Fruit fly (Drosophila melanogaster) whole organism, embryonic: ENCODE data around the gene Ugt35A1.

Experiments used
- CG10209 ChIP-seq: fragments of 200-800 bp; sonication (Bioruptor generic); optimal IDR thresholded peaks from 3 replicates; lab custom pipeline; 2017; ENCODE audit warnings: missing biosample characterization, mild to moderate bottlenecking, missing genetic modification characterization, missing genetic modification reagents
- CG10462 ChIP-seq: fragments of 200-800 bp; sonication (Bioruptor generic); optimal IDR thresholded peaks from 2 replicates; lab custom pipeline; 2016; ENCODE audit warnings: missing biosample characterization, missing genetic modification characterization
- CG11085 ChIP-seq: fragments of 200-800 bp; sonication (Bioruptor generic); IDR thresholded peaks from 2 replicates; pipeline ENCODE4 v1.3.6; 2022; ENCODE audit warnings: missing biosample characterization, missing genetic modification characterization
- CG12391 ChIP-seq: fragments of 200-800 bp; sonication (Bioruptor generic); optimal IDR thresholded peaks from 3 replicates; lab custom pipeline; 2018; ENCODE audit warnings: missing biosample characterization, mild to moderate bottlenecking, missing genetic modification characterization, moderate library complexity
- CG15514 ChIP-seq: fragments of 200-800 bp; sonication (Bioruptor generic); optimal IDR thresholded peaks from 3 replicates; lab custom pipeline; 2017; ENCODE audit warnings: missing biosample characterization, missing genetic modification characterization, mild to moderate bottlenecking, moderate library complexity, missing genetic modification reagents
- CG17359 ChIP-seq: fragments of 200-800 bp; sonication (Bioruptor generic); optimal IDR thresholded peaks from 3 replicates; lab custom pipeline; 2018; ENCODE audit warnings: missing biosample characterization, mild to moderate bottlenecking, missing genetic modification characterization, moderate library complexity
- CG1832 ChIP-seq: fragments of 200-800 bp; sonication (Bioruptor generic); optimal IDR thresholded peaks from 2 replicates; lab custom pipeline; 2017; ENCODE audit warnings: missing biosample characterization, mild to moderate bottlenecking, missing genetic modification characterization, inconsistent platforms
- CG32767 ChIP-seq: fragments of 200-800 bp; sonication (Bioruptor generic); IDR thresholded peaks from 2 replicates; pipeline ENCODE4 v1.3.6; 2022; ENCODE audit warnings: missing biosample characterization, missing genetic modification characterization
- CG33557 ChIP-seq: fragments of 200-800 bp; sonication (Bioruptor generic); optimal IDR thresholded peaks from 2 replicates; lab custom pipeline; 2019; ENCODE audit warnings: missing biosample characterization, mild to moderate bottlenecking, missing genetic modification characterization, moderate library complexity
- CG4282 ChIP-seq: fragments of 200-800 bp; sonication (Bioruptor generic); optimal IDR thresholded peaks from 2 replicates; lab custom pipeline; 2016; ENCODE audit warnings: missing biosample characterization, missing genetic modification characterization
- CG4360 ChIP-seq: fragments of 200-800 bp; sonication (Bioruptor generic); IDR thresholded peaks from 2 replicates; pipeline ENCODE4 v1.3.6; 2022; ENCODE audit warnings: missing biosample characterization, missing genetic modification characterization
- CG4404 ChIP-seq: fragments of 200-800 bp; sonication (Bioruptor generic); IDR thresholded peaks from 2 replicates; pipeline ENCODE4 v1.3.6; 2022; ENCODE audit warnings: missing biosample characterization, missing genetic modification characterization
- CG4820 ChIP-seq: fragments of 200-800 bp; sonication (Bioruptor generic); optimal IDR thresholded peaks from 3 replicates; lab custom pipeline; 2016; ENCODE audit warnings: missing biosample characterization, missing genetic modification characterization
- CG6175 ChIP-seq: fragments of 200-800 bp; sonication (Bioruptor generic); IDR thresholded peaks from 3 replicates; pipeline ENCODE4 v1.3.6; 2022; ENCODE audit warnings: missing biosample characterization, missing genetic modification characterization
- CG6654 ChIP-seq: fragments of 200-800 bp; sonication (Bioruptor generic); optimal IDR thresholded peaks from 2 replicates; lab custom pipeline; 2017; ENCODE audit warnings: missing biosample characterization, mild to moderate bottlenecking, missing genetic modification characterization
- CG6854 ChIP-seq: fragments of 200-800 bp; sonication (Bioruptor generic); optimal IDR thresholded peaks from 3 replicates; lab custom pipeline; 2017; ENCODE audit warnings: missing biosample characterization, mild to moderate bottlenecking, missing genetic modification characterization
- CG7963 ChIP-seq: fragments of 200-800 bp; sonication (Bioruptor generic); IDR thresholded peaks from 3 replicates; pipeline ENCODE4 v1.3.6; 2022; ENCODE audit warnings: missing biosample characterization, missing genetic modification characterization; ENCODE audit not compliant: partially characterized antibody
- CTCF ChIP-seq: fragments of 200-800 bp; sonication (Bioruptor generic); optimal IDR thresholded peaks from 2 replicates; lab custom pipeline; 2017; ENCODE audit warnings: missing biosample characterization, mild to moderate bottlenecking, missing genetic modification characterization, moderate library complexity
- CkIIα-i1 ChIP-seq: fragments of 200-800 bp; sonication (Bioruptor generic); IDR thresholded peaks from 2 replicates; pipeline ENCODE4 v1.3.6; 2022; ENCODE audit warnings: missing biosample characterization, missing genetic modification characterization
- CrebB ChIP-seq: fragments of 200-800 bp; sonication (Bioruptor generic); optimal IDR thresholded peaks from 3 replicates; lab custom pipeline; 2018; ENCODE audit warnings: missing biosample characterization, mild to moderate bottlenecking, missing genetic modification characterization
- E2f2 ChIP-seq: fragments of 200-800 bp; sonication (Bioruptor generic); IDR thresholded peaks from 2 replicates; pipeline ENCODE4 v1.3.6; 2022; ENCODE audit warnings: missing biosample characterization, missing genetic modification characterization
- Eip74EF ChIP-seq, 2 experiments: fragments of 200-800 bp in 1 of 2; fragments of >200 bp in 1 of 2; sonication (Bioruptor generic) in 1 of 2; optimal IDR thresholded peaks; 2 replicates each; lab custom pipeline; 2017 to 2019; ENCODE audit warnings: missing biosample characterization in 2 of 2, missing genetic modification characterization in 2 of 2, mild to moderate bottlenecking in 1 of 2, moderate library complexity in 1 of 2
- Hmr ChIP-seq: fragments of 200-800 bp; sonication (Bioruptor generic); optimal IDR thresholded peaks from 3 replicates; lab custom pipeline; 2017; ENCODE audit warnings: mild to moderate bottlenecking, missing biosample characterization, missing genetic modification reagents, missing genetic modification characterization
- MBD-R2 ChIP-seq: fragments of 200-800 bp; sonication (Bioruptor generic); IDR thresholded peaks from 2 replicates; pipeline ENCODE4 v1.3.6; 2022; ENCODE audit warnings: missing biosample characterization, missing genetic modification characterization
- MESR4 ChIP-seq: fragments of 200-800 bp; sonication (Bioruptor generic); optimal IDR thresholded peaks from 2 replicates; lab custom pipeline; 2018; ENCODE audit warnings: missing biosample characterization, mild to moderate bottlenecking, missing genetic modification characterization, moderate library complexity
- Mad ChIP-seq: fragments of 200-800 bp; sonication (Bioruptor generic); optimal IDR thresholded peaks from 2 replicates; lab custom pipeline; 2016; ENCODE audit warnings: missing biosample characterization, missing genetic modification characterization
- Meics ChIP-seq: fragments of 200-800 bp; sonication (Bioruptor generic); optimal IDR thresholded peaks from 2 replicates; lab custom pipeline; 2017; ENCODE audit warnings: missing biosample characterization, mild to moderate bottlenecking, missing genetic modification characterization
- Mrtf ChIP-seq: fragments of 200-800 bp; sonication (Bioruptor generic); IDR thresholded peaks from 3 replicates; pipeline ENCODE4 v1.3.6; 2022; ENCODE audit warnings: missing biosample characterization, missing genetic modification characterization
- NfI ChIP-seq: fragments of 200-800 bp; sonication (Bioruptor generic); optimal IDR thresholded peaks from 3 replicates; lab custom pipeline; 2018; ENCODE audit warnings: missing biosample characterization, mild to moderate bottlenecking, missing genetic modification characterization, moderate library complexity
- Trl ChIP-seq, 3 experiments: fragments of >200 bp in 2 of 3; fragments of 200-800 bp in 1 of 3; sonication (Bioruptor generic) in 1 of 3; optimal IDR thresholded peaks; 2 replicates in 1 of 3; 3 replicates in 2 of 3; lab custom pipeline; 2016 to 2017; ENCODE audit warnings: missing biosample characterization in 1 of 3, missing genetic modification characterization in 1 of 3
- Usf ChIP-seq: fragments of 200-800 bp; sonication (Bioruptor generic); optimal IDR thresholded peaks from 2 replicates; lab custom pipeline; 2017; ENCODE audit warnings: missing genotype, missing biosample characterization, missing genetic modification characterization
- Xbp1 ChIP-seq: fragments of 200-800 bp; sonication (Bioruptor generic); optimal IDR thresholded peaks from 3 replicates; lab custom pipeline; 2016; ENCODE audit warnings: missing biosample characterization, mild to moderate bottlenecking, missing genetic modification characterization
- ato ChIP-seq: fragments of 200-800 bp; sonication (Bioruptor generic); IDR thresholded peaks from 2 replicates; pipeline ENCODE4 v1.3.6; 2022; ENCODE audit warnings: missing biosample characterization, missing genetic modification characterization; ENCODE audit not compliant: partially characterized antibody
- dan ChIP-seq: fragments of 200-800 bp; sonication (Bioruptor generic); IDR thresholded peaks from 2 replicates; pipeline ENCODE4 v1.3.6; 2022; ENCODE audit warnings: missing biosample characterization, missing genetic modification characterization
- disco-r ChIP-seq: fragments of 200-800 bp; sonication (Bioruptor generic); optimal IDR thresholded peaks from 2 replicates; lab custom pipeline; 2016; ENCODE audit warnings: missing biosample characterization, missing genetic modification characterization
- fd96Cb ChIP-seq: fragments of 200-800 bp; sonication (Bioruptor generic); optimal IDR thresholded peaks from 2 replicates; lab custom pipeline; 2018; ENCODE audit warnings: missing biosample characterization, mild to moderate bottlenecking, missing genetic modification characterization, moderate library complexity
- ftz-f1 ChIP-seq: fragments of 200-800 bp; sonication (Bioruptor generic); optimal IDR thresholded peaks from 2 replicates; lab custom pipeline; 2016; ENCODE audit warnings: missing biosample characterization, missing genetic modification characterization
- insv ChIP-seq, 2 experiments: fragments of 200-800 bp; sonication (Bioruptor generic); optimal IDR thresholded peaks; 3 replicates each; lab custom pipeline; 2016 to 2018; ENCODE audit warnings: missing biosample characterization in 2 of 2, missing genetic modification characterization in 2 of 2
- klu ChIP-seq: fragments of 200-800 bp; sonication (Bioruptor generic); IDR thresholded peaks from 2 replicates; pipeline ENCODE4 v1.3.6; 2022; ENCODE audit warnings: missing biosample characterization, missing genetic modification characterization
- lmd ChIP-seq: fragments of 200-800 bp; sonication (Bioruptor generic); IDR thresholded peaks from 2 replicates; pipeline ENCODE4 v1.3.6; 2022; ENCODE audit warnings: missing biosample characterization, missing genetic modification characterization
- maf-S ChIP-seq: fragments of 200-800 bp; sonication (Bioruptor generic); optimal IDR thresholded peaks from 2 replicates; lab custom pipeline; 2016; ENCODE audit warnings: missing biosample characterization, missing genetic modification characterization
- nmo ChIP-seq: fragments of 200-800 bp; sonication (Bioruptor generic); optimal IDR thresholded peaks from 2 replicates; lab custom pipeline; 2018; ENCODE audit warnings: missing biosample characterization, mild to moderate bottlenecking, missing genetic modification characterization, moderate library complexity
- pho ChIP-seq: fragments of 200-800 bp; sonication (Bioruptor generic); optimal IDR thresholded peaks from 2 replicates; lab custom pipeline; 2016; ENCODE audit warnings: missing biosample characterization, missing genetic modification characterization
- pum ChIP-seq: fragments of 200-800 bp; sonication (Bioruptor generic); optimal IDR thresholded peaks from 2 replicates; lab custom pipeline; 2016; ENCODE audit warnings: missing biosample characterization, missing genetic modification characterization
- salm ChIP-seq: fragments of 200-800 bp; sonication (Bioruptor generic); optimal IDR thresholded peaks from 2 replicates; lab custom pipeline; 2018; ENCODE audit warnings: missing biosample characterization, mild to moderate bottlenecking, missing genetic modification characterization
- shn ChIP-seq: fragments of 200-800 bp; sonication (Bioruptor generic); optimal IDR thresholded peaks from 3 replicates; lab custom pipeline; 2016; ENCODE audit warnings: missing biosample characterization, missing genetic modification characterization
- stc ChIP-seq: fragments of 200-800 bp; sonication (Bioruptor generic); IDR thresholded peaks from 2 replicates; pipeline ENCODE4 v1.3.6; 2022; ENCODE audit warnings: missing biosample characterization, missing genetic modification characterization
- stwl ChIP-seq: fragments of 200-800 bp; sonication (Bioruptor generic); optimal IDR thresholded peaks from 3 replicates; lab custom pipeline; 2018; ENCODE audit warnings: missing biosample characterization, mild to moderate bottlenecking, missing genetic modification characterization, moderate library complexity
- vfl ChIP-seq: fragments of 200-800 bp; sonication (Bioruptor generic); optimal IDR thresholded peaks from 2 replicates; lab custom pipeline; 2016; ENCODE audit warnings: missing biosample characterization, missing genetic modification characterization
- zfh1 ChIP-seq: fragments of 200-800 bp; sonication (Bioruptor generic); IDR thresholded peaks from 3 replicates; pipeline ENCODE4 v1.3.6; 2022; ENCODE audit warnings: missing biosample characterization, missing genetic modification characterization

The Ugt35A1 gene

DNA sequence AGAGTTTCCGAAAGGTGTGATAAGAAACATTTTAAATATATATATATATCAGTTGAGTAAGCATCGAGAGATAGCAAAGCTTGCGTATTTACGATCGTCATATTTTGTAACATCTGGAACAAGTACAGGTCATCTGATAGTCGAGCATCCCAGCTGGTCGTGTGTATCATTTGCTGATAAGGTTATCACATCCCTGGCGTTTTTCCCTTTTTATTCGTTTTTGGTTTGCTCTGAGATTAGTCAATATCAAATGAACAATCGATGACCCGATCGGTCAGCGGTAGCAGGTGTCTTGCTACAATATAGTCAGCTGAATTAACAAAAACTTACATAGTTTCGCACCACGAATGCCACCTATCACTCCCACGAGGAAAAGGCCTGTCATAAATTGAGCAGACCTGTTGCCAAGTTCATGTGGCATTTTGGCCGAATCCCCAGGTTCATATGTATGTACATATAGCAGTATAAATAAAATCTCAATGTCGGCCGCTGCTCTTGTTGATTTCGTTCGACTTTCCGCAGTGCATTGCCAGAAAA is 28.5 kb upstream of the Ugt35A1 start (continued):
- no peak for TF ChIP-seq Mad (GFP tag; lab: Kevin White, UChicago)
- TF ChIP-seq CkIIα-i1: no peak
- TF ChIP-seq CG4360 (GFP tag; lab: Robert Waterston, UW): no peak
- TF ChIP-seq shn (GFP tag; lab: Kevin White, UChicago): no peak
- TF ChIP-seq stwl (tag; lab: Kevin White, UChicago): no peak
- peak; percentile 70 for TF ChIP-seq Hmr (GFP tag; lab: Kevin White, UChicago)
- TF ChIP-seq maf-S (GFP tag; lab: Kevin White, UChicago): no peak
- TF ChIP-seq insv (GFP tag; optimal IDR thresholded peaks at IDR 0.05; lab: Kevin White, UChicago): no peak
- peak; percentile 55 for TF ChIP-seq CG17359 (tag; lab: Kevin White, UChicago)
- TF ChIP-seq CTCF: no peak
- peak; percentile 28 for TF ChIP-seq CG4820 (GFP tag; lab: Kevin White, UChicago)
- TF ChIP-seq dan (GFP tag; lab: Robert Waterston, UW): no peak
- no peak for TF ChIP-seq disco-r (GFP tag; lab: Kevin White, UChicago)
- TF ChIP-seq Mrtf (GFP tag; lab: Robert Waterston, UW): no peak
- TF ChIP-seq CG6854: peak; percentile 26
- TF ChIP-seq pum (GFP tag; lab: Kevin White, UChicago): no peak
- peak; percentile 54 for TF ChIP-seq CG15514
- TF ChIP-seq CrebB: peak; percentile 29
- no peak for TF ChIP-seq klu
- no peak for TF ChIP-seq CG4404 (GFP tag; lab: Robert Waterston, UW)
- TF ChIP-seq zfh1 (GFP tag; lab: Robert Waterston, UW): peak; percentile 58; the same call in 1 of the 3 replicates
- TF ChIP-seq pho (GFP tag; lab: Kevin White, UChicago): no peak
- TF ChIP-seq Eip74EF (GFP tag; optimal IDR thresholded peaks at IDR 0.05; lab: Kevin White, UChicago): no peak
- peak; percentile 7 for TF ChIP-seq CG6654 (GFP tag; lab: Kevin White, UChicago)
- peak; percentile 55 for TF ChIP-seq CG10209 (GFP tag; lab: Kevin White, UChicago)
- no peak for TF ChIP-seq CG7963 (GFP tag; lab: Robert Waterston, UW)
- no peak for TF ChIP-seq Trl (optimal IDR thresholded peaks at IDR 0.05; lab: Kevin White, UChicago)
- no peak for TF ChIP-seq Trl (GFP tag; optimal IDR thresholded peaks at IDR 0.05; lab: Kevin White, UChicago)
- no peak for TF ChIP-seq MBD-R2 (GFP tag; lab: Robert Waterston, UW)
- TF ChIP-seq CG1832 (GFP tag; lab: Kevin White, UChicago): no peak
- TF ChIP-seq nmo (GFP tag; lab: Kevin White, UChicago): peak; percentile 61
- TF ChIP-seq stc (GFP tag; lab: Robert Waterston, UW): 0 out of 2 replicates have a peak, but pooled peaks have one; percentile 23
- TF ChIP-seq salm: peak; percentile 20
- TF ChIP-seq CG33557 (GFP tag; lab: Kevin White, UChicago): no peak
- peak; percentile 77 for TF ChIP-seq Meics (GFP tag; lab: Kevin White, UChicago)
- TF ChIP-seq CG11085: no peak
- peak; percentile 46; the same call in 1 of the 2 replicates for TF ChIP-seq CG32767 (GFP tag; lab: Robert Waterston, UW)
- peak; percentile 63 for TF ChIP-seq Xbp1 (GFP tag; lab: Kevin White, UChicago)
- TF ChIP-seq fd96Cb (tag; lab: Kevin White, UChicago): peak; percentile 49
- peak; percentile 60 for TF ChIP-seq NfI (GFP tag; lab: Kevin White, UChicago)
- TF ChIP-seq lmd: peak; percentile 49; the same call in 1 of the 2 replicates
- TF ChIP-seq vfl: no peak
- TF ChIP-seq CG12391 (tag; lab: Kevin White, UChicago): peak; percentile 60
- 0 out of 3 replicates have a peak, but pooled peaks have one; percentile 50 for TF ChIP-seq CG6175 (GFP tag; lab: Robert Waterston, UW)
- TF ChIP-seq CG10462 (GFP tag; lab: Kevin White, UChicago): no peak
- TF ChIP-seq MESR4 (GFP tag; lab: Kevin White, UChicago): no peak
- TF ChIP-seq Usf (GFP tag; lab: Kevin White, UChicago): peak; percentile 7
- no peak for TF ChIP-seq CG4282 (GFP tag; lab: Kevin White, UChicago)
- TF ChIP-seq E2f2: peak; percentile 19; the same call in 1 of the 2 replicates
- TF ChIP-seq ftz-f1: no peak
- no peak for TF ChIP-seq ato
